Fruit fly (Drosophila melanogaster): ENCODE measurements around the gene Trl.
A peak's percentile ranks its signal among the peaks of the same experiment; 100 is the strongest.

Trl gene

dm6 chr3L:14789676-14790075 lies 28.8 kb upstream of the Trl start, which contains the start of gene Helz:
TSS of gene Helz (plus strand) at chr3L:14789935.
- peak; percentile 14 for TF ChIP-seq rgr (GFP tag; optimal IDR thresholded peaks at IDR 0.05)
- no peak for TF ChIP-seq Abd-B (GFP tag; optimal IDR thresholded peaks at IDR 0.05)
- TF ChIP-seq Hr83 (GFP tag; optimal IDR thresholded peaks at IDR 0.05; ENCODE audit: poor library complexity, severe bottlenecking), result peak; percentile 64
- TF ChIP-seq CrebA (GFP tag; optimal IDR thresholded peaks at IDR 0.05; ENCODE audit: borderline replicate concordance), result no peak
- no peak for TF ChIP-seq br (GFP tag; optimal IDR thresholded peaks at IDR 0.05)
- no peak for TF ChIP-seq Mio (GFP tag; optimal IDR thresholded peaks at IDR 0.05)
- TF ChIP-seq sv (GFP tag; optimal IDR thresholded peaks at IDR 0.05), result no peak
- TF ChIP-seq dsf (GFP tag; optimal IDR thresholded peaks at IDR 0.05; ENCODE audit: borderline replicate concordance), result no peak
- TF ChIP-seq HLH106 (tag; optimal IDR thresholded peaks at IDR 0.05), result peak; percentile 6
- TF ChIP-seq pan (optimal IDR thresholded peaks at IDR 0.05), result no peak
- peak; percentile 22 for TF ChIP-seq h (GFP tag; optimal IDR thresholded peaks at IDR 0.05)
- TF ChIP-seq ey (GFP tag; optimal IDR thresholded peaks at IDR 0.05), result no peak
- TF ChIP-seq psq (GFP tag; optimal IDR thresholded peaks at IDR 0.05), result no peak
- TF ChIP-seq woc (GFP tag; optimal IDR thresholded peaks at IDR 0.05), result no peak
- peak; percentile 59 for TF ChIP-seq Hnf4 (GFP tag; optimal IDR thresholded peaks at IDR 0.05)
- TF ChIP-seq N (GFP tag; optimal IDR thresholded peaks at IDR 0.05), result no peak
- no peak for TF ChIP-seq Myc (optimal IDR thresholded peaks at IDR 0.05)
- TF ChIP-seq lola (GFP tag; optimal IDR thresholded peaks at IDR 0.05), result no peak
- peak; percentile 62 for TF ChIP-seq sage (GFP tag; optimal IDR thresholded peaks at IDR 0.05)
- no peak for TF ChIP-seq Dfd (GFP tag; optimal IDR thresholded peaks at IDR 0.05)
- no peak for TF ChIP-seq tai (GFP tag; optimal IDR thresholded peaks at IDR 0.05)
- no peak for TF ChIP-seq CG9705 (GFP tag; optimal IDR thresholded peaks at IDR 0.05)
- no peak for TF ChIP-seq Rel (GFP tag; optimal IDR thresholded peaks at IDR 0.05)
- no peak for TF ChIP-seq Rel (tag; optimal IDR thresholded peaks at IDR 0.05)
- peak; percentile 3 for TF ChIP-seq OdsH (GFP tag; optimal IDR thresholded peaks at IDR 0.05)
- no peak for TF ChIP-seq Sp1 (GFP tag; optimal IDR thresholded peaks at IDR 0.05)
- TF ChIP-seq dl (GFP tag; optimal IDR thresholded peaks at IDR 0.05; ENCODE audit: insufficient read depth in 1 of 2, partially characterized antibody in 2 of 2), result no peak
- no peak for TF ChIP-seq CG32264 (GFP tag; optimal IDR thresholded peaks at IDR 0.05)
- no peak for TF ChIP-seq fru (GFP tag; optimal IDR thresholded peaks at IDR 0.05)
- no peak for TF ChIP-seq Jra (GFP tag; optimal IDR thresholded peaks at IDR 0.05)
- no peak for TF ChIP-seq Dif (GFP tag; optimal IDR thresholded peaks at IDR 0.05; ENCODE audit: partially characterized antibody)

dm6 chr3L:14786230-14786850 lies 25.5 kb upstream of the Trl start, which contains the start of the genes bmm and Tdrd3:
TSS of gene bmm (minus strand) at chr3L:14786412.
TSS of gene Tdrd3 (plus strand) at chr3L:14786791.
- TF ChIP-seq Abd-B (GFP tag; optimal IDR thresholded peaks at IDR 0.05), result no peak
- peak; percentile 54 for TF ChIP-seq GATAd (GFP tag; optimal IDR thresholded peaks at IDR 0.05)
- TF ChIP-seq usp (GFP tag; optimal IDR thresholded peaks at IDR 0.05), result no peak
- TF ChIP-seq Dif (GFP tag; optimal IDR thresholded peaks at IDR 0.05; ENCODE audit: partially characterized antibody), result peak; percentile 51
- TF ChIP-seq Myc (optimal IDR thresholded peaks at IDR 0.05), result no peak
- TF ChIP-seq dsf (GFP tag; optimal IDR thresholded peaks at IDR 0.05; ENCODE audit: borderline replicate concordance), result peak; percentile 23
- TF ChIP-seq HLH106 (tag; optimal IDR thresholded peaks at IDR 0.05), result peak; percentile 85
- TF ChIP-seq lola (GFP tag; optimal IDR thresholded peaks at IDR 0.05), result no peak
- no peak for TF ChIP-seq tai (GFP tag; optimal IDR thresholded peaks at IDR 0.05)
- peak; percentile 64 for TF ChIP-seq woc (GFP tag; optimal IDR thresholded peaks at IDR 0.05)
- TF ChIP-seq psq (GFP tag; optimal IDR thresholded peaks at IDR 0.05), result peak; percentile 79
- peak; percentile 19 for TF ChIP-seq sage (GFP tag; optimal IDR thresholded peaks at IDR 0.05)
- peak in 1 of 2 experiments; percentile 83 for TF ChIP-seq foxo (GFP tag; optimal IDR thresholded peaks at IDR 0.05)
- no peak for TF ChIP-seq Rel (GFP tag; optimal IDR thresholded peaks at IDR 0.05)
- peak; percentile 48 for TF ChIP-seq Rel (tag; optimal IDR thresholded peaks at IDR 0.05)
- peak; percentile 90 for TF ChIP-seq Hr83 (GFP tag; optimal IDR thresholded peaks at IDR 0.05; ENCODE audit: poor library complexity, severe bottlenecking)
- peak; percentile 58 for TF ChIP-seq sv (GFP tag; optimal IDR thresholded peaks at IDR 0.05)
- TF ChIP-seq Hr78 (GFP tag; optimal IDR thresholded peaks at IDR 0.05), result no peak
- peak; percentile 77 for TF ChIP-seq rgr (GFP tag; optimal IDR thresholded peaks at IDR 0.05)
- TF ChIP-seq CG9705 (GFP tag; optimal IDR thresholded peaks at IDR 0.05), result peak; percentile 72
- TF ChIP-seq br (GFP tag; optimal IDR thresholded peaks at IDR 0.05), result peak; percentile 24
- no peak for TF ChIP-seq N (GFP tag; optimal IDR thresholded peaks at IDR 0.05)
- TF ChIP-seq Vsx2 (GFP tag; optimal IDR thresholded peaks at IDR 0.05; ENCODE audit: partially characterized antibody), result no peak
- TF ChIP-seq OdsH (GFP tag; optimal IDR thresholded peaks at IDR 0.05), result peak; percentile 77
- TF ChIP-seq h (GFP tag; optimal IDR thresholded peaks at IDR 0.05), result peak; percentile 50
- TF ChIP-seq CG32264 (GFP tag; optimal IDR thresholded peaks at IDR 0.05), result no peak
- peak; percentile 75 for TF ChIP-seq dmrt93B (GFP tag; optimal IDR thresholded peaks at IDR 0.05)
- TF ChIP-seq Sp1 (GFP tag; optimal IDR thresholded peaks at IDR 0.05), result peak; percentile 87
- peak; percentile 60 for TF ChIP-seq fru (GFP tag; optimal IDR thresholded peaks at IDR 0.05)
- TF ChIP-seq pan (optimal IDR thresholded peaks at IDR 0.05), result no peak
- TF ChIP-seq Hnf4 (GFP tag; optimal IDR thresholded peaks at IDR 0.05), result peak; percentile 74
- peak; percentile 76 for TF ChIP-seq brk (GFP tag; optimal IDR thresholded peaks at IDR 0.05)
- peak; percentile 61 for TF ChIP-seq jim (GFP tag; optimal IDR thresholded peaks at IDR 0.05)
- TF ChIP-seq Dfd (GFP tag; optimal IDR thresholded peaks at IDR 0.05), result no peak
- TF ChIP-seq dl (GFP tag; optimal IDR thresholded peaks at IDR 0.05; ENCODE audit: insufficient read depth in 1 of 2, partially characterized antibody in 2 of 2), result no peak
- no peak for TF ChIP-seq Jra (GFP tag; optimal IDR thresholded peaks at IDR 0.05)
- no peak for TF ChIP-seq Mio (GFP tag; optimal IDR thresholded peaks at IDR 0.05)
- no peak for TF ChIP-seq CrebA (GFP tag; optimal IDR thresholded peaks at IDR 0.05; ENCODE audit: borderline replicate concordance)
- peak; percentile 67 for TF ChIP-seq ey (GFP tag; optimal IDR thresholded peaks at IDR 0.05)

Data from whole organism, wandering third instar larva.